Fruit fly (Drosophila melanogaster) whole organism, embryonic: ENCODE measurements around the gene alphaTub84B.

Experiments
- Aef1 ChIP-seq: fragments of 200-800 bp; sonication (Bioruptor generic); IDR thresholded peaks from 3 replicates; pipeline ENCODE4 v1.3.6; 2022; ENCODE audit warnings: missing biosample characterization, missing genetic modification characterization
- Atf-2 ChIP-seq: fragments of 200-800 bp; sonication (Bioruptor generic); optimal IDR thresholded peaks from 2 replicates; lab custom pipeline; 2016; ENCODE audit warnings: missing biosample characterization, missing genetic modification characterization
- Bgb ChIP-seq: fragments of 200-800 bp; sonication (Bioruptor generic); IDR thresholded peaks from 2 replicates; pipeline ENCODE4 v1.3.6; 2022; ENCODE audit warnings: missing biosample characterization, missing genetic modification characterization; ENCODE audit not compliant: partially characterized antibody
- CG10979 ChIP-seq: fragments of 200-800 bp; sonication (Bioruptor generic); optimal IDR thresholded peaks from 2 replicates; lab custom pipeline; 2018; ENCODE audit warnings: missing biosample characterization, mild to moderate bottlenecking, missing genetic modification characterization, moderate library complexity
- CG11398 ChIP-seq: fragments of 200-800 bp; sonication (Bioruptor generic); optimal IDR thresholded peaks from 2 replicates; lab custom pipeline; 2016; ENCODE audit warnings: missing biosample characterization, missing genetic modification characterization
- CG12299 ChIP-seq: fragments of 200-800 bp; sonication (Bioruptor generic); optimal IDR thresholded peaks from 2 replicates; lab custom pipeline; 2018; ENCODE audit warnings: missing biosample characterization, mild to moderate bottlenecking, missing genetic modification characterization
- CG14860 ChIP-seq: fragments of 200-800 bp; sonication (Bioruptor generic); IDR thresholded peaks from 3 replicates; pipeline ENCODE4 v1.3.6; 2022; ENCODE audit warnings: missing biosample characterization, missing genetic modification characterization; ENCODE audit not compliant: partially characterized antibody
- CG17328 ChIP-seq: fragments of 200-800 bp; sonication (Bioruptor generic); IDR thresholded peaks from 2 replicates; pipeline ENCODE4 v1.3.6; 2022; ENCODE audit warnings: missing biosample characterization, missing genetic modification characterization
- CG17568 ChIP-seq: fragments of 200-800 bp; sonication (Bioruptor generic); optimal IDR thresholded peaks from 2 replicates; lab custom pipeline; 2018; ENCODE audit warnings: missing biosample characterization, mild to moderate bottlenecking, missing genetic modification characterization, moderate library complexity
- CG18262 ChIP-seq: fragments of 200-800 bp; optimal IDR thresholded peaks from 3 replicates; lab custom pipeline; 2019; ENCODE audit warnings: missing biosample characterization, mild to moderate bottlenecking, missing genetic modification characterization, moderate library complexity
- CG2199 ChIP-seq: fragments of 200-800 bp; sonication (Bioruptor generic); IDR thresholded peaks from 3 replicates; pipeline ENCODE4 v1.3.6; 2022; ENCODE audit warnings: missing biosample characterization, missing genetic modification characterization
- CG2678 ChIP-seq: fragments of 200-800 bp; sonication (Bioruptor generic); optimal IDR thresholded peaks from 3 replicates; lab custom pipeline; 2019; ENCODE audit warnings: missing biosample characterization, mild to moderate bottlenecking, missing genetic modification characterization, moderate library complexity
- CG33557 ChIP-seq: fragments of 200-800 bp; sonication (Bioruptor generic); optimal IDR thresholded peaks from 2 replicates; lab custom pipeline; 2019; ENCODE audit warnings: missing biosample characterization, mild to moderate bottlenecking, missing genetic modification characterization, moderate library complexity
- CG43689 ChIP-seq: fragments of 200-800 bp; sonication (Bioruptor generic); IDR thresholded peaks from 2 replicates; pipeline ENCODE4 v1.3.6; 2022; ENCODE audit warnings: missing biosample characterization, missing genetic modification characterization
- CG8290 ChIP-seq, 3 experiments: fragments of 200-800 bp; sonication (Bioruptor generic); optimal IDR thresholded peaks; 2 replicates each; lab custom pipeline; 2016 to 2019; ENCODE audit warnings: missing biosample characterization in 3 of 3, missing genetic modification characterization in 3 of 3, mild to moderate bottlenecking in 2 of 3, moderate library complexity in 1 of 3
- CG8924 ChIP-seq: fragments of 200-800 bp; optimal IDR thresholded peaks from 3 replicates; lab custom pipeline; 2019; ENCODE audit warnings: missing biosample characterization, mild to moderate bottlenecking, missing genetic modification characterization, moderate library complexity
- CG9797 ChIP-seq: fragments of 200-800 bp; sonication (Bioruptor generic); optimal IDR thresholded peaks from 3 replicates; lab custom pipeline; 2018; ENCODE audit warnings: missing biosample characterization, mild to moderate bottlenecking, missing genetic modification characterization
- CTCF ChIP-seq: fragments of 200-800 bp; sonication (Bioruptor generic); optimal IDR thresholded peaks from 2 replicates; lab custom pipeline; 2017; ENCODE audit warnings: missing biosample characterization, mild to moderate bottlenecking, missing genetic modification characterization, moderate library complexity
- CkIIα-i1 ChIP-seq: fragments of 200-800 bp; sonication (Bioruptor generic); IDR thresholded peaks from 2 replicates; pipeline ENCODE4 v1.3.6; 2022; ENCODE audit warnings: missing biosample characterization, missing genetic modification characterization
- Dip2 ChIP-seq: fragments of 200-800 bp; sonication (Bioruptor generic); IDR thresholded peaks from 2 replicates; pipeline ENCODE4 v1.3.6; 2022; ENCODE audit warnings: missing biosample characterization, missing genetic modification characterization
- HHEX ChIP-seq: fragments of 200-800 bp; sonication (Bioruptor generic); optimal IDR thresholded peaks from 3 replicates; lab custom pipeline; 2017; ENCODE audit warnings: missing biosample characterization, mild to moderate bottlenecking, missing genetic modification characterization, missing genetic modification reagents
- Hey ChIP-seq: fragments of 200-800 bp; sonication (Bioruptor generic); optimal IDR thresholded peaks from 3 replicates; lab custom pipeline; 2018; ENCODE audit warnings: missing biosample characterization, mild to moderate bottlenecking, missing genetic modification characterization
- HmgZ ChIP-seq: fragments of 200-800 bp; sonication (Bioruptor generic); optimal IDR thresholded peaks from 2 replicates; lab custom pipeline; 2018; ENCODE audit warnings: missing biosample characterization, mild to moderate bottlenecking, missing genetic modification characterization
- Hr51 ChIP-seq, 2 experiments: fragments of 200-800 bp; sonication (Bioruptor generic); optimal IDR thresholded peaks; 2 replicates in 1 of 2; 3 replicates in 1 of 2; lab custom pipeline; 2016 to 2018; ENCODE audit warnings: missing biosample characterization in 2 of 2, missing genetic modification characterization in 2 of 2, mild to moderate bottlenecking in 1 of 2, moderate library complexity in 1 of 2
- Hsf ChIP-seq: fragments of 200-800 bp; sonication (Bioruptor generic); optimal IDR thresholded peaks from 3 replicates; lab custom pipeline; 2016; ENCODE audit warnings: missing biosample characterization, missing genetic modification characterization
- Kr ChIP-seq: fragments of 200-800 bp; sonication (Bioruptor generic); optimal IDR thresholded peaks from 2 replicates; lab custom pipeline; 2017; ENCODE audit warnings: missing biosample characterization, mild to moderate bottlenecking, missing genetic modification characterization
- MBD-R2 ChIP-seq: fragments of 200-800 bp; sonication (Bioruptor generic); IDR thresholded peaks from 2 replicates; pipeline ENCODE4 v1.3.6; 2022; ENCODE audit warnings: missing biosample characterization, missing genetic modification characterization
- Mrtf ChIP-seq: fragments of 200-800 bp; sonication (Bioruptor generic); IDR thresholded peaks from 3 replicates; pipeline ENCODE4 v1.3.6; 2022; ENCODE audit warnings: missing biosample characterization, missing genetic modification characterization
- Nf-YC ChIP-seq: fragments of 200-800 bp; optimal IDR thresholded peaks from 3 replicates; lab custom pipeline; 2019; ENCODE audit warnings: missing biosample characterization, mild to moderate bottlenecking, missing genetic modification characterization, moderate library complexity
- bsh ChIP-seq, 2 experiments: fragments of 200-800 bp; sonication (Bioruptor generic); optimal IDR thresholded peaks; 2 replicates each; lab custom pipeline; 2017 to 2018; ENCODE audit warnings: mild to moderate bottlenecking in 2 of 2, missing biosample characterization in 2 of 2, missing genetic modification characterization in 2 of 2, moderate library complexity in 1 of 2
- caup ChIP-seq: fragments of 200-800 bp; sonication (Bioruptor generic); optimal IDR thresholded peaks from 3 replicates; lab custom pipeline; 2017; ENCODE audit warnings: missing biosample characterization, mild to moderate bottlenecking, missing genetic modification characterization, moderate library complexity; ENCODE audit not compliant: severe bottlenecking
- chinmo ChIP-seq: fragments of 200-800 bp; sonication (Bioruptor generic); IDR thresholded peaks from 4 replicates; pipeline ENCODE4 v1.3.6; 2022; ENCODE audit warnings: missing biosample characterization, missing genetic modification characterization; ENCODE audit not compliant: partially characterized antibody
- chm ChIP-seq: fragments of 200-800 bp; sonication (Bioruptor generic); IDR thresholded peaks from 2 replicates; pipeline ENCODE4 v1.3.6; 2022; ENCODE audit warnings: missing biosample characterization, missing genetic modification characterization
- ci ChIP-seq: fragments of 200-800 bp; sonication (Bioruptor generic); IDR thresholded peaks from 3 replicates; pipeline ENCODE4 v1.3.6; 2022; ENCODE audit warnings: missing biosample characterization, missing genetic modification characterization
- cwo ChIP-seq: fragments of 200-800 bp; sonication (Bioruptor generic); optimal IDR thresholded peaks from 3 replicates; lab custom pipeline; 2017; ENCODE audit warnings: missing biosample characterization, missing genetic modification characterization, mild to moderate bottlenecking, moderate library complexity, missing genetic modification reagents
- disco-r ChIP-seq: fragments of 200-800 bp; sonication (Bioruptor generic); optimal IDR thresholded peaks from 2 replicates; lab custom pipeline; 2016; ENCODE audit warnings: missing biosample characterization, missing genetic modification characterization
- dm ChIP-seq: fragments of 200-800 bp; sonication (Bioruptor generic); optimal IDR thresholded peaks from 3 replicates; lab custom pipeline; 2016; ENCODE audit warnings: missing biosample characterization, missing genetic modification characterization
- ems ChIP-seq: fragments of 200-800 bp; sonication (Bioruptor generic); optimal IDR thresholded peaks from 3 replicates; lab custom pipeline; 2016; ENCODE audit warnings: missing biosample characterization, missing genetic modification characterization
- fd96Cb ChIP-seq: fragments of 200-800 bp; sonication (Bioruptor generic); optimal IDR thresholded peaks from 2 replicates; lab custom pipeline; 2018; ENCODE audit warnings: missing biosample characterization, mild to moderate bottlenecking, missing genetic modification characterization, moderate library complexity
- insv ChIP-seq, 2 experiments: fragments of 200-800 bp; sonication (Bioruptor generic); optimal IDR thresholded peaks; 3 replicates each; lab custom pipeline; 2016 to 2018; ENCODE audit warnings: missing biosample characterization in 2 of 2, missing genetic modification characterization in 2 of 2
- klu ChIP-seq: fragments of 200-800 bp; sonication (Bioruptor generic); IDR thresholded peaks from 2 replicates; pipeline ENCODE4 v1.3.6; 2022; ENCODE audit warnings: missing biosample characterization, missing genetic modification characterization
- lbe ChIP-seq: fragments of 200-800 bp; sonication (Bioruptor generic); optimal IDR thresholded peaks from 2 replicates; lab custom pipeline; 2016; ENCODE audit warnings: missing biosample characterization, mild to moderate bottlenecking, missing genetic modification characterization
- mld ChIP-seq: fragments of 200-800 bp; sonication (Bioruptor generic); IDR thresholded peaks from 3 replicates; pipeline ENCODE4 v1.3.6; 2022; ENCODE audit warnings: missing biosample characterization, missing genetic modification characterization; ENCODE audit not compliant: partially characterized antibody
- pfk ChIP-seq: fragments of 200-800 bp; sonication (Bioruptor generic); optimal IDR thresholded peaks from 2 replicates; lab custom pipeline; 2018; ENCODE audit warnings: missing biosample characterization, mild to moderate bottlenecking, missing genetic modification characterization, moderate library complexity
- pita ChIP-seq: fragments of 200-800 bp; sonication (Bioruptor generic); optimal IDR thresholded peaks from 2 replicates; lab custom pipeline; 2017; ENCODE audit warnings: missing biosample characterization, mild to moderate bottlenecking, missing genetic modification characterization
- row ChIP-seq: fragments of 200-800 bp; sonication (Bioruptor generic); IDR thresholded peaks from 3 replicates; pipeline ENCODE4 v1.3.6; 2022; ENCODE audit warnings: missing biosample characterization, missing genetic modification characterization
- sens-2 ChIP-seq: fragments of 200-800 bp; sonication (Bioruptor generic); IDR thresholded peaks from 2 replicates; pipeline ENCODE4 v1.3.6; 2022; ENCODE audit warnings: missing biosample characterization, missing genetic modification characterization
- sim ChIP-seq: fragments of 200-800 bp; sonication (Bioruptor generic); IDR thresholded peaks from 2 replicates; pipeline ENCODE4 v1.3.6; 2022; ENCODE audit warnings: missing biosample characterization, missing genetic modification characterization
- slp2 ChIP-seq: fragments of 200-800 bp; sonication (Bioruptor generic); optimal IDR thresholded peaks from 2 replicates; lab custom pipeline; 2016; ENCODE audit warnings: missing biosample characterization, missing genetic modification characterization
- stc ChIP-seq: fragments of 200-800 bp; sonication (Bioruptor generic); IDR thresholded peaks from 2 replicates; pipeline ENCODE4 v1.3.6; 2022; ENCODE audit warnings: missing biosample characterization, missing genetic modification characterization
- zfh2 ChIP-seq: fragments of 200-800 bp; sonication (Bioruptor generic); optimal IDR thresholded peaks from 2 replicates; lab custom pipeline; 2016; ENCODE audit warnings: missing biosample characterization, missing genetic modification characterization

alphaTub84B gene

DNA sequence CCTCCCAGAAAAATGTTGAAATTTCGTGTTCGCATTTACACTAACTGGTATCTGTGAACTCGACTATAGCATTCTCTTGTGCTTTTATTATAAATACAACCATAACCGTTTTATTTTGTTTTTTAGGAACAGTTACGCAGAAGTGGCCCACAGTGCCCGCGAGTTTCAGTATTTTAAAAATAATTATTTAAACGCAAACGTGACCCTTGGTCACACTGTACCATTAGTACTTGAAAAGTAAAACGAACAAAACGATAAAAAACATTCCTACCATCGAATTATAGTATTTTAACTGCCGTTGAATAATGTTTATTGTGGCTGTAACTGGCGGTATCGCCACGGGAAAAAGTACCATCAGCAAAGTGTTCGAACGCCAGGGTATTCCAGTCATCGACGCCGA is 4.4 kb upstream of the alphaTub84B start, which contains the start of gene Dpck (continued):
- peak; percentile 25 for TF ChIP-seq Hsf (GFP tag; lab: Kevin White, UChicago)
- TF ChIP-seq Bgb (GFP tag; lab: Robert Waterston, UW) = no peak; the same call in 1 of the 2 replicates
- peak; percentile 22 for TF ChIP-seq CG8290 (GFP tag; optimal IDR thresholded peaks at IDR 0.05; lab: Kevin White, UChicago)
- TF ChIP-seq CG8290 (tag; optimal IDR thresholded peaks at IDR 0.05; lab: Kevin White, UChicago) = peak; percentile 23 to 54
- TF ChIP-seq pita (GFP tag; lab: Kevin White, UChicago) = no peak
- no peak for TF ChIP-seq stc (GFP tag; lab: Robert Waterston, UW)
- TF ChIP-seq CG10979 (tag; lab: Kevin White, UChicago) = peak; percentile 23
- no peak for TF ChIP-seq Hey
- TF ChIP-seq dm (GFP tag; lab: Kevin White, UChicago) = peak; percentile 19
- peak; percentile 38 for TF ChIP-seq ems (GFP tag; lab: Kevin White, UChicago)
- TF ChIP-seq lbe (GFP tag; lab: Kevin White, UChicago) = peak; percentile 38
- no peak for TF ChIP-seq disco-r
- no peak for TF ChIP-seq Aef1 (GFP tag; lab: Robert Waterston, UW)
- peak; percentile 37 for TF ChIP-seq pfk
- TF ChIP-seq ci = no peak
- peak; percentile 28 for TF ChIP-seq Nf-YC (tag; lab: Kevin White, UChicago)
- TF ChIP-seq chm (GFP tag; lab: Robert Waterston, UW) = no peak; the same call in 1 of the 2 replicates
- TF ChIP-seq HmgZ = peak; percentile 29
- no peak for TF ChIP-seq cwo (GFP tag; lab: Kevin White, UChicago)
- TF ChIP-seq CG14860 (GFP tag; lab: Robert Waterston, UW) = no peak
- TF ChIP-seq insv (GFP tag; optimal IDR thresholded peaks at IDR 0.05; lab: Kevin White, UChicago) = peak in 1 of 2 experiments; percentile 16
- TF ChIP-seq chinmo (GFP tag; lab: Robert Waterston, UW) = no peak
- TF ChIP-seq CG11398 = peak; percentile 28
- no peak for TF ChIP-seq Mrtf (GFP tag; lab: Robert Waterston, UW)
- TF ChIP-seq fd96Cb (tag; lab: Kevin White, UChicago) = no peak
- TF ChIP-seq CG2678 = peak; percentile 29
- TF ChIP-seq CG2199 (GFP tag; lab: Robert Waterston, UW) = no peak
- no peak for TF ChIP-seq Dip2 (GFP tag; lab: Robert Waterston, UW)
- TF ChIP-seq CG12299 (tag; lab: Kevin White, UChicago) = no peak
- TF ChIP-seq CTCF (GFP tag; lab: Kevin White, UChicago) = peak; percentile 14
- TF ChIP-seq mld (GFP tag; lab: Robert Waterston, UW) = no peak
- TF ChIP-seq CG18262 (tag; lab: Kevin White, UChicago) = peak; percentile 28
- TF ChIP-seq CG43689 = no peak
- peak; percentile 22 for TF ChIP-seq CG33557 (GFP tag; lab: Kevin White, UChicago)
- no peak for TF ChIP-seq zfh2 (GFP tag; lab: Kevin White, UChicago)
- TF ChIP-seq slp2 = no peak
- TF ChIP-seq row (GFP tag; lab: Robert Waterston, UW) = peak; percentile 85
- no peak for TF ChIP-seq CG17328 (GFP tag; lab: Robert Waterston, UW)
- peak; percentile 38 for TF ChIP-seq CG17568 (GFP tag; lab: Kevin White, UChicago)
- peak; percentile 72 for TF ChIP-seq MBD-R2 (GFP tag; lab: Robert Waterston, UW)
- peak; percentile 76 for TF ChIP-seq CG9797
- TF ChIP-seq Hr51 (GFP tag; optimal IDR thresholded peaks at IDR 0.05; lab: Kevin White, UChicago) = peak in 1 of 2 experiments; percentile 19
- TF ChIP-seq caup (GFP tag; lab: Kevin White, UChicago) = peak; percentile 17
- TF ChIP-seq sim (GFP tag; lab: Robert Waterston, UW) = no peak
- peak; percentile 17 for TF ChIP-seq Atf-2 (GFP tag; lab: Kevin White, UChicago)
- TF ChIP-seq Kr (GFP tag; lab: Kevin White, UChicago) = no peak
- TF ChIP-seq klu (GFP tag; lab: Robert Waterston, UW) = no peak
- peak; percentile 29 for TF ChIP-seq HHEX (GFP tag; lab: Kevin White, UChicago)
- peak; percentile 34 for TF ChIP-seq CG8924 (tag; lab: Kevin White, UChicago)
- TF ChIP-seq CkIIα-i1 (GFP tag; lab: Robert Waterston, UW) = no peak
- no peak for TF ChIP-seq bsh (GFP tag; optimal IDR thresholded peaks at IDR 0.05; lab: Kevin White, UChicago)
- no peak for TF ChIP-seq sens-2 (GFP tag; lab: Robert Waterston, UW)
